Fruit fly (Drosophila melanogaster): Measurements from ENCODE around the gene CG5645.

dm6 chr3L:12118631-12119030, 17.9 kb downstream of the CG5645 start:
- no peak for TF ChIP-seq Fer1 (GFP tag; optimal IDR thresholded peaks at IDR 0.05)
- no peak for TF ChIP-seq sima (GFP tag; optimal IDR thresholded peaks at IDR 0.05)
- TF ChIP-seq CTCF (GFP tag; optimal IDR thresholded peaks at IDR 0.05), result no peak
- TF ChIP-seq CG1233 (GFP tag; optimal IDR thresholded peaks at IDR 0.05), result no peak
- TF ChIP-seq ind (GFP tag; optimal IDR thresholded peaks at IDR 0.05), result no peak
- no peak for TF ChIP-seq Lim3 (GFP tag; IDR thresholded peaks at IDR 0.05)
- TF ChIP-seq YL-1 (GFP tag; optimal IDR thresholded peaks at IDR 0.05), result no peak
- TF ChIP-seq Rfx (GFP tag; IDR thresholded peaks at IDR 0.05), result no peak
- no peak for TF ChIP-seq CG3163 (GFP tag; optimal IDR thresholded peaks at IDR 0.05)
- no peak for TF ChIP-seq en (GFP tag; optimal IDR thresholded peaks at IDR 0.05)
- no peak for TF ChIP-seq Xbp1 (GFP tag; optimal IDR thresholded peaks at IDR 0.05)
- no peak for TF ChIP-seq Poxn (GFP tag; IDR thresholded peaks at IDR 0.05)
- no peak for TF ChIP-seq da (GFP tag; optimal IDR thresholded peaks at IDR 0.05)
- TF ChIP-seq CG8388 (GFP tag; optimal IDR thresholded peaks at IDR 0.05), result no peak
